Worm (Caenorhabditis elegans) whole organism, L3 larva: Measurements from ENCODE around the gene cest-35.1.

Experiments
- ama-1 ChIP-seq: fragments of 150-350 bp; optimal IDR thresholded peaks from 2 replicates; lab custom pipeline; 2018
- ceh-28 ChIP-seq: fragments of 150-350 bp; optimal IDR thresholded peaks from 2 replicates; lab custom pipeline; 2014; ENCODE audit warnings: missing biosample characterization, missing genetic modification reagents, missing genetic modification characterization
- nhr-23 ChIP-seq: fragments of 150-350 bp; optimal IDR thresholded peaks from 2 replicates; lab custom pipeline; 2014; ENCODE audit warnings: missing biosample characterization, missing genetic modification reagents, missing genetic modification characterization
- nhr-25 ChIP-seq: sonication (generic microtip); optimal IDR thresholded peaks from 2 replicates; lab custom pipeline; 2017; ENCODE audit warnings: missing biosample characterization, missing genetic modification characterization

DNA sequence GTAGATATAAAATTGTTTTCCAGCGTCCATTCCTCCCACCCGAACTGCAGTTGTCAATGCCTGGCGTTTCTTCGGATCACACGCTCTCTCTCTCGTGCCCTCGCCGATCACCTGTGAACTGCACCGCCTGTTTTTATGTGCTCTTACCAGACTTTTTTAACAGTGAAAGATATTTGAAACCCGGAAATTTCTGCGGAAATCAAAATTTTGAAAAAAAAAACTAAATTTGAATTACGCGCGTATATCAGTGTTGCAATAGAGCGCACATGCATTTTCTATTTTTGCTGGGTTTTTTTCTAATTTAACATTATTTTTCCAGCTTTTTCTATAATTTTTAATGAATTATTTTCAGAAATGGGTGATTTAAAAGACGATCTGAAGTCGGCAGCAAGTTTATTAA lies 38.8 kb downstream of the cest-35.1 start, which contains the start of gene ttc-37:
- TF ChIP-seq nhr-23 (tag; lab: Kevin White, UChicago) (no peak), nhr-25 (no peak), ama-1 (lab: Kevin White, UChicago) (no peak), ceh-28 (tag; lab: Kevin White, UChicago) (no peak)
